Fruit fly (Drosophila melanogaster) whole organism, embryonic: Measurements from ENCODE around the gene CG34179.

Experiments used
- ATbp ChIP-seq: fragments of 200-800 bp; sonication (Bioruptor generic); optimal IDR thresholded peaks from 2 replicates; lab custom pipeline; 2017; ENCODE audit warnings: missing biosample characterization, mild to moderate bottlenecking, missing genetic modification characterization, missing genetic modification reagents
- Atf-2 ChIP-seq: fragments of 200-800 bp; sonication (Bioruptor generic); optimal IDR thresholded peaks from 2 replicates; lab custom pipeline; 2016; ENCODE audit warnings: missing biosample characterization, missing genetic modification characterization
- Bdp1 ChIP-seq: fragments of 200-800 bp; sonication (Bioruptor generic); optimal IDR thresholded peaks from 3 replicates; lab custom pipeline; 2016; ENCODE audit warnings: missing biosample characterization, missing genetic modification characterization
- Bgb ChIP-seq: fragments of 200-800 bp; sonication (Bioruptor generic); IDR thresholded peaks from 2 replicates; pipeline ENCODE4 v1.3.6; 2022; ENCODE audit warnings: missing biosample characterization, missing genetic modification characterization; ENCODE audit not compliant: partially characterized antibody
- CG10654 ChIP-seq: fragments of 200-800 bp; sonication (Bioruptor generic); optimal IDR thresholded peaks from 2 replicates; lab custom pipeline; 2016; ENCODE audit warnings: missing biosample characterization, missing genetic modification characterization
- CG11560 ChIP-seq: fragments of 200-800 bp; sonication (Bioruptor generic); IDR thresholded peaks from 3 replicates; pipeline ENCODE4 v1.3.6; 2022; ENCODE audit warnings: missing biosample characterization, missing genetic modification characterization
- CG11723 ChIP-seq: fragments of 200-800 bp; sonication (Bioruptor generic); optimal IDR thresholded peaks from 2 replicates; lab custom pipeline; 2017; ENCODE audit warnings: missing biosample characterization, mild to moderate bottlenecking, missing genetic modification characterization
- CG12104 ChIP-seq: fragments of 200-800 bp; sonication (Bioruptor generic); optimal IDR thresholded peaks from 3 replicates; lab custom pipeline; 2016; ENCODE audit warnings: missing biosample characterization, missing genetic modification characterization
- CG12155 ChIP-seq: fragments of 200-800 bp; sonication (Bioruptor generic); optimal IDR thresholded peaks from 3 replicates; lab custom pipeline; 2016; ENCODE audit warnings: missing biosample characterization, missing genetic modification characterization
- CG13296 ChIP-seq: fragments of 200-800 bp; sonication (Bioruptor generic); optimal IDR thresholded peaks from 3 replicates; lab custom pipeline; 2018; ENCODE audit warnings: missing biosample characterization, mild to moderate bottlenecking, missing genetic modification characterization
- CG1602 ChIP-seq: fragments of 200-800 bp; sonication (Bioruptor generic); optimal IDR thresholded peaks from 3 replicates; lab custom pipeline; 2016; ENCODE audit warnings: missing biosample characterization, missing genetic modification characterization
- CG1647 ChIP-seq: fragments of 200-800 bp; sonication (Bioruptor generic); optimal IDR thresholded peaks from 3 replicates; lab custom pipeline; 2016; ENCODE audit warnings: missing biosample characterization, missing genetic modification characterization
- CG16779 ChIP-seq: fragments of 200-800 bp; sonication (Bioruptor generic); IDR thresholded peaks from 2 replicates; pipeline ENCODE4 v1.3.6; 2022; ENCODE audit warnings: missing biosample characterization, missing genetic modification characterization
- CG18262 ChIP-seq: fragments of 200-800 bp; optimal IDR thresholded peaks from 3 replicates; lab custom pipeline; 2019; ENCODE audit warnings: missing biosample characterization, mild to moderate bottlenecking, missing genetic modification characterization, moderate library complexity
- CG4854 ChIP-seq: fragments of 200-800 bp; sonication (Bioruptor generic); optimal IDR thresholded peaks from 2 replicates; lab custom pipeline; 2016; ENCODE audit warnings: missing biosample characterization, missing genetic modification characterization, inconsistent platforms
- CG6175 ChIP-seq: fragments of 200-800 bp; sonication (Bioruptor generic); IDR thresholded peaks from 3 replicates; pipeline ENCODE4 v1.3.6; 2022; ENCODE audit warnings: missing biosample characterization, missing genetic modification characterization
- CG6683 ChIP-seq: fragments of 200-800 bp; sonication (Bioruptor generic); optimal IDR thresholded peaks from 2 replicates; lab custom pipeline; 2017; ENCODE audit warnings: missing biosample characterization, mild to moderate bottlenecking, missing genetic modification characterization, missing genetic modification reagents
- CG8089 ChIP-seq: fragments of 200-800 bp; sonication (Bioruptor generic); optimal IDR thresholded peaks from 3 replicates; lab custom pipeline; 2016; ENCODE audit warnings: missing biosample characterization, missing genetic modification characterization
- CG9876 ChIP-seq: fragments of 200-800 bp; sonication (Bioruptor generic); optimal IDR thresholded peaks from 2 replicates; lab custom pipeline; 2016; ENCODE audit warnings: missing biosample characterization, missing genetic modification characterization
- CTCF ChIP-seq: fragments of 200-800 bp; sonication (Bioruptor generic); optimal IDR thresholded peaks from 2 replicates; lab custom pipeline; 2017; ENCODE audit warnings: missing biosample characterization, mild to moderate bottlenecking, missing genetic modification characterization, moderate library complexity
- D19B ChIP-seq: fragments of 200-800 bp; sonication (Bioruptor generic); optimal IDR thresholded peaks from 2 replicates; lab custom pipeline; 2017; ENCODE audit warnings: missing biosample characterization, mild to moderate bottlenecking, missing genetic modification characterization
- E2f1 ChIP-seq: fragments of 200-800 bp; sonication (Bioruptor generic); IDR thresholded peaks from 2 replicates; pipeline ENCODE4 v1.3.6; 2022; ENCODE audit warnings: missing biosample characterization, missing genetic modification characterization
- E2f2 ChIP-seq: fragments of 200-800 bp; sonication (Bioruptor generic); IDR thresholded peaks from 2 replicates; pipeline ENCODE4 v1.3.6; 2022; ENCODE audit warnings: missing biosample characterization, missing genetic modification characterization
- HLH54F ChIP-seq: fragments of 200-800 bp; sonication (Bioruptor generic); optimal IDR thresholded peaks from 3 replicates; lab custom pipeline; 2016; ENCODE audit warnings: missing biosample characterization, missing genetic modification characterization
- Hand ChIP-seq: fragments of 200-800 bp; sonication (Bioruptor generic); optimal IDR thresholded peaks from 2 replicates; lab custom pipeline; 2017; ENCODE audit warnings: mild to moderate bottlenecking, missing biosample characterization, missing genetic modification reagents, missing genetic modification characterization
- HmgD ChIP-seq: fragments of 200-800 bp; sonication (Bioruptor generic); optimal IDR thresholded peaks from 3 replicates; lab custom pipeline; 2016; ENCODE audit warnings: missing biosample characterization, missing genetic modification characterization
- Meics ChIP-seq: fragments of 200-800 bp; sonication (Bioruptor generic); optimal IDR thresholded peaks from 2 replicates; lab custom pipeline; 2017; ENCODE audit warnings: missing biosample characterization, mild to moderate bottlenecking, missing genetic modification characterization
- NC2α ChIP-seq: fragments of 200-800 bp; sonication (Bioruptor generic); optimal IDR thresholded peaks from 2 replicates; lab custom pipeline; 2016; ENCODE audit warnings: missing biosample characterization, missing genetic modification characterization
- Nf-YA ChIP-seq: fragments of 200-800 bp; sonication (Bioruptor generic); IDR thresholded peaks from 2 replicates; pipeline ENCODE4 v1.3.6; 2022; ENCODE audit warnings: missing biosample characterization, missing genetic modification characterization
- Nf-YB ChIP-seq: fragments of 200-800 bp; sonication (Bioruptor generic); optimal IDR thresholded peaks from 3 replicates; lab custom pipeline; 2019; ENCODE audit warnings: missing biosample characterization, mild to moderate bottlenecking, missing genetic modification characterization, moderate library complexity
- Oli ChIP-seq: fragments of 200-800 bp; sonication (Bioruptor generic); optimal IDR thresholded peaks from 2 replicates; lab custom pipeline; 2018; ENCODE audit warnings: missing biosample characterization, mild to moderate bottlenecking, missing genetic modification characterization, moderate library complexity
- Rfx ChIP-seq: fragments of 200-800 bp; sonication (Bioruptor generic); IDR thresholded peaks from 2 replicates; pipeline ENCODE4 v1.3.6; 2022; ENCODE audit warnings: missing biosample characterization, missing genetic modification characterization
- Rx ChIP-seq: fragments of 200-800 bp; sonication (Bioruptor generic); IDR thresholded peaks from 2 replicates; pipeline ENCODE4 v1.3.6; 2022; ENCODE audit warnings: missing biosample characterization, missing genetic modification characterization
- Sox102F ChIP-seq: fragments of 200-800 bp; sonication (Bioruptor generic); optimal IDR thresholded peaks from 2 replicates; lab custom pipeline; 2018; ENCODE audit warnings: missing biosample characterization, mild to moderate bottlenecking, missing genetic modification characterization, moderate library complexity
- Sry-δ ChIP-seq: fragments of 200-800 bp; sonication (Bioruptor generic); optimal IDR thresholded peaks from 2 replicates; lab custom pipeline; 2016; ENCODE audit warnings: missing biosample characterization, missing genetic modification characterization
- Xbp1 ChIP-seq: fragments of 200-800 bp; sonication (Bioruptor generic); optimal IDR thresholded peaks from 3 replicates; lab custom pipeline; 2016; ENCODE audit warnings: missing biosample characterization, mild to moderate bottlenecking, missing genetic modification characterization
- YL-1 ChIP-seq: fragments of 200-800 bp; sonication (Bioruptor generic); optimal IDR thresholded peaks from 3 replicates; lab custom pipeline; 2017; ENCODE audit warnings: missing biosample characterization, mild to moderate bottlenecking, missing genetic modification characterization
- ab ChIP-seq: fragments of 200-800 bp; sonication (Bioruptor generic); optimal IDR thresholded peaks from 2 replicates; lab custom pipeline; 2016; ENCODE audit warnings: missing biosample characterization, missing genetic modification characterization
- chinmo ChIP-seq: fragments of 200-800 bp; sonication (Bioruptor generic); IDR thresholded peaks from 4 replicates; pipeline ENCODE4 v1.3.6; 2022; ENCODE audit warnings: missing biosample characterization, missing genetic modification characterization; ENCODE audit not compliant: partially characterized antibody
- dysf ChIP-seq: fragments of 200-800 bp; sonication (Bioruptor generic); IDR thresholded peaks from 3 replicates; pipeline ENCODE4 v1.3.6; 2022; ENCODE audit warnings: missing biosample characterization, missing genetic modification characterization
- fd102C ChIP-seq: fragments of 200-800 bp; sonication (Bioruptor generic); optimal IDR thresholded peaks from 2 replicates; lab custom pipeline; 2018; ENCODE audit warnings: missing biosample characterization, mild to moderate bottlenecking, missing genetic modification characterization, moderate library complexity
- jumu ChIP-seq: fragments of 200-800 bp; sonication (Bioruptor generic); optimal IDR thresholded peaks from 3 replicates; lab custom pipeline; 2016; ENCODE audit warnings: missing biosample characterization, missing genetic modification characterization
- lilli ChIP-seq: fragments of 200-800 bp; sonication (Bioruptor generic); optimal IDR thresholded peaks from 3 replicates; lab custom pipeline; 2016; ENCODE audit warnings: missing biosample characterization, missing genetic modification characterization
- nerfin-2 ChIP-seq: fragments of 200-800 bp; sonication (Bioruptor generic); IDR thresholded peaks from 2 replicates; pipeline ENCODE4 v1.3.6; 2022; ENCODE audit warnings: missing biosample characterization, missing genetic modification characterization; ENCODE audit not compliant: partially characterized antibody
- pan ChIP-seq, 4 experiments: fragments of >200 bp in 3 of 4; fragments of 200-800 bp in 1 of 4; sonication (Bioruptor generic) in 1 of 4; optimal IDR thresholded peaks in 3 of 4; IDR thresholded peaks in 1 of 4; 2 replicates each; pipeline versions ENCODE4 v1.3.6 to Lab custom; 2017 to 2022; ENCODE audit warnings: missing biosample characterization in 2 of 4, missing genetic modification characterization in 2 of 4, mixed read lengths in 1 of 4
- pnt ChIP-seq: fragments of 200-800 bp; sonication (Bioruptor generic); optimal IDR thresholded peaks from 3 replicates; lab custom pipeline; 2016; ENCODE audit warnings: missing biosample characterization, missing genetic modification characterization
- ranshi ChIP-seq: fragments of 200-800 bp; sonication (Bioruptor generic); IDR thresholded peaks from 2 replicates; pipeline ENCODE4 v1.3.6; 2022; ENCODE audit warnings: missing biosample characterization, missing genetic modification characterization
- shn ChIP-seq: fragments of 200-800 bp; sonication (Bioruptor generic); optimal IDR thresholded peaks from 3 replicates; lab custom pipeline; 2016; ENCODE audit warnings: missing biosample characterization, missing genetic modification characterization
- tll ChIP-seq, 2 experiments: fragments of 200-800 bp in 1 of 2; fragments of >200 bp in 1 of 2; sonication (Bioruptor generic) in 1 of 2; optimal IDR thresholded peaks; 2 replicates each; lab custom pipeline; 2017 to 2019; ENCODE audit warnings: missing biosample characterization in 2 of 2, missing genetic modification characterization in 2 of 2, mild to moderate bottlenecking in 1 of 2, moderate library complexity in 1 of 2
- wor ChIP-seq: fragments of 200-800 bp; sonication (Bioruptor generic); IDR thresholded peaks from 2 replicates; pipeline ENCODE4 v1.3.6; 2022; ENCODE audit warnings: missing biosample characterization, missing genetic modification characterization

Gene CG34179

DNA sequence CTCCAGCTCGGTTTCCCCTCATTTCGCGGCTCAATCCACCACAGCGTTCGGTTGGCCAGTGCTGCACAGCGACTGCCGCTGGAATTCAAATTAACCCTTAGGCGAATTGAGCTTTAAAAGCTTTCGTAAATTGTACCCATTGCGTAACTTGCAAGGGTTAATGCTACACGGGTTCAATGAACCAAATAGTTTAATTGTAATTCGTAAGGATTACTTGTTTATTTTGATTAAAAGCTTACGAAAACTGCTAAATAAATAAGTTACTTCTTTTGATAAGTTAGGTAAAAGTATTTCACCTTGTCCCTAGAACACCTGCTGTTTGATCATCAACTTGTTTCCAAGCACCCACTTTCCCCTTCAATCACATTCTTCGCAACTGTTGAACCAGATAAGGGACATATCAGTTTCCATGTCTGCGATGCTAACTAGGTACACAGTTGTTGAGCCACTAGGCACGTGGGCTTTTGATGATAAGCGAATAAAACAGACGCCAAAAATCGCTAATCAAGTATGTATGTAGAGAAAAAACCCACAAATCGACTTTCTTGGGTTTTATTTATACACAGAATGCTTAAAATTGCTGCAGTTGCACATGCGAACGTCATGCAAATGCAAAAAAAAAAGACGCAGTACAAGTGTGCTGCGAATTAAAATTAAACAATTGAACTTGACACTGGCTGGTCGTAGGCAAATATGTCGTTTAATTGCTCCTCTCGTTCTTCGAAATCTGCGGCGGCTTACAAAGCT lies 2.4 kb downstream of the CG34179 start, which contains the start of gene Pfas (continued):
- TF ChIP-seq Bgb (GFP tag; lab: Robert Waterston, UW) (peak; percentile 33; the same call in 1 of the 2 replicates), CG6683 (peak; percentile 55), Meics (GFP tag; lab: Kevin White, UChicago) (peak; percentile 75), CG4854 (GFP tag; lab: Kevin White, UChicago) (peak; percentile 46), Sry-δ (GFP tag; lab: Kevin White, UChicago) (peak; percentile 34), CTCF (peak; percentile 7), Xbp1 (GFP tag; lab: Kevin White, UChicago) (peak; percentile 52), pan (optimal IDR thresholded peaks at IDR 0.05; lab: Kevin White, UChicago) (no peak), pan (GFP tag; optimal IDR thresholded peaks at IDR 0.05 in 1 of 2, IDR thresholded peaks at IDR 0.05 in 1 of 2) (peak in 1 of 2 experiments; percentile 49), YL-1 (GFP tag; lab: Kevin White, UChicago) (peak; percentile 65), CG11560 (tag; lab: Robert Waterston, UW) (no peak), nerfin-2 (GFP tag; lab: Robert Waterston, UW) (no peak), CG10654 (GFP tag; lab: Kevin White, UChicago) (peak; percentile 30), CG12104 (GFP tag; lab: Kevin White, UChicago) (peak; percentile 16), CG9876 (GFP tag; lab: Kevin White, UChicago) (no peak), CG1602 (no peak), Rfx (GFP tag; lab: Robert Waterston, UW) (peak; percentile 77), Atf-2 (GFP tag; lab: Kevin White, UChicago) (peak; percentile 15), Oli (tag; lab: Kevin White, UChicago) (no peak), CG12155 (peak; percentile 52), CG6175 (GFP tag; lab: Robert Waterston, UW) (no peak), Nf-YA (no peak), jumu (GFP tag; lab: Kevin White, UChicago) (peak; percentile 34), tll (GFP tag; optimal IDR thresholded peaks at IDR 0.05; lab: Kevin White, UChicago) (no peak), HmgD (GFP tag; lab: Kevin White, UChicago) (peak; percentile 26), wor (GFP tag; lab: Robert Waterston, UW) (no peak), lilli (GFP tag; lab: Kevin White, UChicago) (peak; percentile 81), fd102C (GFP tag; lab: Kevin White, UChicago) (no peak), CG8089 (GFP tag; lab: Kevin White, UChicago) (no peak), E2f2 (peak; percentile 82), ranshi (peak; percentile 64), Hand (GFP tag; lab: Kevin White, UChicago) (peak; percentile 23), chinmo (GFP tag; lab: Robert Waterston, UW) (no peak), ATbp (GFP tag; lab: Kevin White, UChicago) (peak; percentile 20), CG13296 (peak; percentile 26), CG11723 (no peak), Rx (GFP tag; lab: Robert Waterston, UW) (no peak), Sox102F (GFP tag; lab: Kevin White, UChicago) (no peak), shn (GFP tag; lab: Kevin White, UChicago) (peak; percentile 44), pnt (peak; percentile 3), ab (GFP tag; lab: Kevin White, UChicago) (no peak), CG18262 (tag; lab: Kevin White, UChicago) (peak; percentile 33), NC2α (GFP tag; lab: Kevin White, UChicago) (no peak), CG16779 (GFP tag; lab: Robert Waterston, UW) (no peak), HLH54F (GFP tag; lab: Kevin White, UChicago) (peak; percentile 72), Nf-YB (GFP tag; lab: Kevin White, UChicago) (no peak), CG1647 (GFP tag; lab: Kevin White, UChicago) (peak; percentile 61), E2f1 (GFP tag; lab: Robert Waterston, UW) (peak; percentile 22; the same call in 1 of the 2 replicates), dysf (GFP tag; lab: Robert Waterston, UW) (peak; percentile 51; the same call in 2 of the 3 replicates), D19B (GFP tag; lab: Kevin White, UChicago) (no peak), Bdp1 (GFP tag; lab: Kevin White, UChicago) (no peak)
